Worm (Caenorhabditis elegans) whole organism, L4 larva: ENCODE measurements around the gene Y43F8C.3.

Experiments
- R02D3.7 ChIP-seq: fragments of 150-350 bp; sonication (generic microtip); optimal IDR thresholded peaks from 3 replicates; lab custom pipeline; 2014; ENCODE audit warnings: missing biosample characterization, missing genetic modification characterization
- Y5F2A.4 ChIP-seq: fragments of 200-800 bp; sonication (Bioruptor generic); optimal IDR thresholded peaks from 2 replicates; lab custom pipeline; 2018; ENCODE audit warnings: mild to moderate bottlenecking, missing genetic modification characterization, missing compliant biosample characterization
- ZK337.2 ChIP-seq: fragments of 200-800 bp; sonication (Bioruptor generic); IDR thresholded peaks from 2 replicates; pipeline ENCODE4 v1.3.6; 2022; ENCODE audit warnings: missing genetic modification reagents, missing genetic modification characterization, missing compliant biosample characterization
- aha-1 ChIP-seq: fragments of 150-350 bp; peaks from one replicate; lab custom pipeline; 2014; ENCODE audit warnings: missing biosample characterization, missing genetic modification characterization
- ama-1 ChIP-seq: fragments of 150-350 bp; optimal IDR thresholded peaks from 2 replicates; lab custom pipeline; 2014; ENCODE audit warnings: inconsistent platforms, mixed read lengths
- attf-4 ChIP-seq: sonication (generic microtip); optimal IDR thresholded peaks from 3 replicates; lab custom pipeline; 2017; ENCODE audit warnings: missing biosample characterization, missing genetic modification characterization
- ceh-32 ChIP-seq: sonication (generic microtip); optimal IDR thresholded peaks from 2 replicates; lab custom pipeline; 2016; ENCODE audit warnings: mild to moderate bottlenecking, missing genetic modification characterization, missing compliant biosample characterization; ENCODE audit not compliant: poor library complexity
- ceh-62 ChIP-seq: sonication (generic microtip); optimal IDR thresholded peaks from 2 replicates; lab custom pipeline; 2017; ENCODE audit warnings: missing biosample characterization, missing genetic modification characterization
- ces-1 ChIP-seq: fragments of 150-350 bp; sonication (generic microtip); optimal IDR thresholded peaks from 4 replicates; lab custom pipeline; 2014; ENCODE audit warnings: missing biosample characterization, missing genetic modification reagents, missing genetic modification characterization
- daf-12 ChIP-seq: fragments of 150-350 bp; optimal IDR thresholded peaks from 2 replicates; lab custom pipeline; 2014; ENCODE audit warnings: missing biosample characterization, missing genetic modification reagents, missing genetic modification characterization
- daf-8 ChIP-seq: fragments of 200-800 bp; sonication (Bioruptor generic); IDR thresholded peaks from 2 replicates; pipeline ENCODE4 v1.3.6; 2022; ENCODE audit warnings: missing genetic modification characterization, missing compliant biosample characterization
- duxl-1 ChIP-seq: sonication (generic microtip); optimal IDR thresholded peaks from 2 replicates; lab custom pipeline; 2016; ENCODE audit warnings: mild to moderate bottlenecking, missing genetic modification characterization, moderate library complexity, missing compliant biosample characterization; ENCODE audit not compliant: poor library complexity
- dve-1 ChIP-seq: sonication (generic microtip); optimal IDR thresholded peaks from 2 replicates; lab custom pipeline; 2017; ENCODE audit warnings: antibody characterized with exemption, mild to moderate bottlenecking, missing genetic modification characterization, missing compliant biosample characterization; ENCODE audit not compliant: insufficient read depth
- gei-8 ChIP-seq: fragments of 200-800 bp; sonication (Bioruptor generic); optimal IDR thresholded peaks from 2 replicates; lab custom pipeline; 2018; ENCODE audit warnings: mild to moderate bottlenecking, missing genetic modification characterization, missing compliant biosample characterization
- hlh-30 ChIP-seq: sonication (generic microtip); optimal IDR thresholded peaks from 2 replicates; lab custom pipeline; 2017; ENCODE audit warnings: antibody characterized with exemption, mild to moderate bottlenecking, missing genetic modification characterization, missing compliant biosample characterization; ENCODE audit not compliant: insufficient read depth
- hmg-1.1 ChIP-seq: fragments of 200-800 bp; sonication (Bioruptor generic); IDR thresholded peaks from 2 replicates; pipeline ENCODE4 v1.3.6; 2022; ENCODE audit warnings: missing genetic modification reagents, missing genetic modification characterization, missing compliant biosample characterization
- jun-1 ChIP-seq: fragments of 150-350 bp; optimal IDR thresholded peaks from 2 replicates; lab custom pipeline; 2014; ENCODE audit warnings: missing biosample characterization, missing genetic modification reagents, missing genetic modification characterization
- lim-7 ChIP-seq: fragments of 200-800 bp; sonication (Bioruptor generic); IDR thresholded peaks from 2 replicates; pipeline ENCODE4 v1.3.6; 2022; ENCODE audit warnings: missing genetic modification characterization, missing compliant biosample characterization
- lin-29 ChIP-seq: fragments of 200-800 bp; sonication (Bioruptor generic); IDR thresholded peaks from 2 replicates; pipeline ENCODE4 v1.3.6; 2022; ENCODE audit warnings: missing genetic modification reagents, missing genetic modification characterization, missing compliant biosample characterization
- lin-39 ChIP-seq: fragments of 150-350 bp; optimal IDR thresholded peaks from 2 replicates; lab custom pipeline; 2014; ENCODE audit warnings: missing biosample characterization, missing genetic modification reagents, missing genetic modification characterization
- lsy-2 ChIP-seq, 2 experiments: fragments of 150-350 bp in 1 of 2; sonication (generic microtip) in 1 of 2; optimal IDR thresholded peaks; 2 replicates each; lab custom pipeline; 2014 to 2017; ENCODE audit warnings: missing biosample characterization in 2 of 2, missing genetic modification characterization in 2 of 2
- madf-9 ChIP-seq: fragments of 200-800 bp; sonication (Bioruptor generic); conservative IDR thresholded peaks from 2 replicates; pipeline ENCODE4 v1.3.6; 2022; ENCODE audit warnings: missing genetic modification reagents, missing genetic modification characterization, missing compliant biosample characterization
- mxl-2 ChIP-seq: fragments of 200-800 bp; sonication (Bioruptor generic); conservative IDR thresholded peaks from 2 replicates; pipeline ENCODE4 v1.3.6; 2022; ENCODE audit warnings: missing genetic modification reagents, missing genetic modification characterization, missing compliant biosample characterization
- nhr-28 ChIP-seq: fragments of 150-350 bp; optimal IDR thresholded peaks from 2 replicates; lab custom pipeline; 2014; ENCODE audit warnings: missing biosample characterization, missing genetic modification characterization
- nhr-42 ChIP-seq: fragments of 200-800 bp; sonication (Bioruptor generic); IDR thresholded peaks from 2 replicates; pipeline ENCODE4 v1.3.6; 2022; ENCODE audit warnings: missing genetic modification characterization, missing compliant biosample characterization
- nhr-6 ChIP-seq: fragments of 150-350 bp; optimal IDR thresholded peaks from 2 replicates; lab custom pipeline; 2014; ENCODE audit warnings: missing biosample characterization, missing genetic modification characterization
- nhr-76 ChIP-seq: fragments of 150-350 bp; optimal IDR thresholded peaks from 2 replicates; lab custom pipeline; 2014; ENCODE audit warnings: missing biosample characterization, missing genetic modification characterization
- nhr-77 ChIP-seq: fragments of 150-350 bp; optimal IDR thresholded peaks from 2 replicates; lab custom pipeline; 2014; ENCODE audit warnings: missing biosample characterization, missing genetic modification characterization
- php-3 ChIP-seq: fragments of 200-800 bp; sonication (Bioruptor generic); IDR thresholded peaks from 2 replicates; pipeline ENCODE4 v1.3.6; 2022; ENCODE audit warnings: missing genetic modification reagents, missing genetic modification characterization, missing compliant biosample characterization
- rbr-2 ChIP-seq: sonication (generic microtip); optimal IDR thresholded peaks from 2 replicates; lab custom pipeline; 2016; ENCODE audit warnings: missing genotype, missing genetic modification characterization, missing compliant biosample characterization
- saeg-2 ChIP-seq: fragments of 200-800 bp; sonication (Bioruptor generic); IDR thresholded peaks from 2 replicates; pipeline ENCODE4 v1.3.6; 2022; ENCODE audit warnings: missing genetic modification reagents, missing genetic modification characterization, missing compliant biosample characterization
- sdz-12 ChIP-seq: fragments of 200-800 bp; sonication (Bioruptor generic); optimal IDR thresholded peaks from 2 replicates; lab custom pipeline; 2018; ENCODE audit warnings: mild to moderate bottlenecking, missing genetic modification characterization, missing compliant biosample characterization
- set-16 ChIP-seq: fragments of 200-800 bp; sonication (Bioruptor generic); IDR thresholded peaks from 2 replicates; pipeline ENCODE4 v1.3.6; 2022; ENCODE audit warnings: missing genetic modification reagents, missing genetic modification characterization, missing compliant biosample characterization
- snpc-1.2 ChIP-seq: fragments of 200-800 bp; sonication (Bioruptor generic); IDR thresholded peaks from 2 replicates; pipeline ENCODE4 v1.3.6; 2022; ENCODE audit warnings: missing genetic modification reagents, missing genetic modification characterization, missing compliant biosample characterization
- unc-130 ChIP-seq: sonication (generic microtip); optimal IDR thresholded peaks from 2 replicates; lab custom pipeline; 2016; ENCODE audit warnings: missing genetic modification reagents, missing genetic modification characterization, missing compliant biosample characterization
- unc-62 ChIP-seq, 3 experiments: fragments of 150-350 bp in 1 of 3; sonication (generic microtip); optimal IDR thresholded peaks in 2 of 3; peaks in 1 of 3; 1 replicate in 1 of 3; 2 replicates in 2 of 3; lab custom pipeline; 2014 to 2017; ENCODE audit warnings: missing biosample characterization in 3 of 3, missing genetic modification characterization in 3 of 3, missing genetic modification reagents in 3 of 3, missing genotype in 1 of 3
- zag-1 ChIP-seq: fragments of 150-350 bp; optimal IDR thresholded peaks from 2 replicates; lab custom pipeline; 2014; ENCODE audit warnings: missing biosample characterization, missing genetic modification characterization
- ztf-11 ChIP-seq: fragments of 150-350 bp; optimal IDR thresholded peaks from 2 replicates; lab custom pipeline; 2014; ENCODE audit warnings: missing biosample characterization, missing genetic modification characterization
- ztf-7 ChIP-seq: fragments of 150-350 bp; optimal IDR thresholded peaks from 2 replicates; lab custom pipeline; 2014; ENCODE audit warnings: missing biosample characterization, missing genetic modification characterization

The Y43F8C.3 gene

ce11 chrV:19622440-19622914 is at the start of gene Y43F8C.3 (continued):
- TF ChIP-seq nhr-28 (tag; lab: Kevin White, UChicago) = peak; percentile 56
- 0 out of 2 replicates have a peak, but pooled peaks have one; percentile 48 for TF ChIP-seq madf-9
- TF ChIP-seq daf-8 (GFP tag; lab: Robert Waterston, UW) = no peak
- TF ChIP-seq ceh-32 (tag; lab: Kevin White, UChicago) = no peak
- peak; percentile 67 for TF ChIP-seq dve-1 (tag; lab: Kevin White, UChicago)
- no peak for TF ChIP-seq lim-7 (GFP tag; lab: Robert Waterston, UW)
- no peak for TF ChIP-seq lin-29 (GFP tag; lab: Robert Waterston, UW)
- no peak for TF ChIP-seq ces-1 (GFP tag; lab: Kevin White, UChicago)
- TF ChIP-seq nhr-76 (tag; lab: Kevin White, UChicago) = no peak
- TF ChIP-seq nhr-77 (tag; lab: Kevin White, UChicago) = peak; percentile 45
- TF ChIP-seq ZK337.2 (GFP tag; lab: Robert Waterston, UW) = 0 out of 2 replicates have a peak, but pooled peaks have one; percentile 4
- no peak for TF ChIP-seq daf-12 (tag; lab: Kevin White, UChicago)
- no peak for TF ChIP-seq R02D3.7
- TF ChIP-seq zag-1 (tag; lab: Kevin White, UChicago) = no peak
- peak in 1 of 2 experiments; percentile 91 for TF ChIP-seq unc-62 (GFP tag; optimal IDR thresholded peaks at IDR 0.05 in 1 of 2; lab: Kevin White, UChicago)
- no peak for TF ChIP-seq unc-62 (tag; optimal IDR thresholded peaks at IDR 0.05; lab: Kevin White, UChicago)
- peak; percentile 27 for TF ChIP-seq rbr-2 (tag; lab: Kevin White, UChicago)
- TF ChIP-seq aha-1 (tag; lab: Kevin White, UChicago) = peak; percentile 90
- TF ChIP-seq snpc-1.2 (GFP tag; lab: Robert Waterston, UW) = no peak
- no peak for TF ChIP-seq sdz-12 (GFP tag; lab: Kevin White, UChicago)
- TF ChIP-seq attf-4 (tag; lab: Kevin White, UChicago) = no peak
- TF ChIP-seq nhr-6 (tag; lab: Kevin White, UChicago) = peak; percentile 74
- peak; percentile 65 to 71 for TF ChIP-seq lsy-2 (tag; optimal IDR thresholded peaks at IDR 0.05; lab: Kevin White, UChicago)
- TF ChIP-seq hlh-30 = peak; percentile 89
- no peak for TF ChIP-seq mxl-2
- TF ChIP-seq, all 104 proteins: peak for 35

- TF ChIP-seq aha-1 (tag; lab: Kevin White, UChicago) = peak; percentile 83
- no peak for TF ChIP-seq ZK337.2 (GFP tag; lab: Robert Waterston, UW)
- TF ChIP-seq dve-1 (tag; lab: Kevin White, UChicago) = no peak
- no peak for TF ChIP-seq ztf-7
- TF ChIP-seq ztf-11 (tag; lab: Kevin White, UChicago) = no peak
- TF ChIP-seq ceh-62 (tag; lab: Kevin White, UChicago) = no peak
- TF ChIP-seq unc-130 (GFP tag; lab: Kevin White, UChicago) = no peak
- no peak for TF ChIP-seq jun-1 (tag; lab: Kevin White, UChicago)
- peak; percentile 60 for TF ChIP-seq set-16
- no peak for TF ChIP-seq gei-8 (GFP tag; lab: Kevin White, UChicago)
- no peak for TF ChIP-seq lsy-2 (tag; optimal IDR thresholded peaks at IDR 0.05; lab: Kevin White, UChicago)
Measured at ce11 chrV:19671816-19672215, 49.4 kb upstream of the Y43F8C.3 start.

- TF ChIP-seq php-3 (GFP tag; lab: Robert Waterston, UW) (no peak), saeg-2 (GFP tag; lab: Robert Waterston, UW) (no peak), ztf-11 (tag; lab: Kevin White, UChicago) (no peak), ceh-32 (tag; lab: Kevin White, UChicago) (no peak), hmg-1.1 (GFP tag; lab: Robert Waterston, UW) (no peak), ama-1 (lab: Kevin White, UChicago) (no peak), Y5F2A.4 (GFP tag; lab: Kevin White, UChicago) (no peak), duxl-1 (tag; lab: Kevin White, UChicago) (no peak), lin-39 (tag; lab: Kevin White, UChicago) (no peak), nhr-42 (GFP tag; lab: Robert Waterston, UW) (no peak)
Measured at ce11 chrV:19670866-19671265, 48.4 kb upstream of the Y43F8C.3 start.
